Worm (Caenorhabditis elegans): Measurements from ENCODE around the gene gpd-2.

Gene gpd-2

DNA sequence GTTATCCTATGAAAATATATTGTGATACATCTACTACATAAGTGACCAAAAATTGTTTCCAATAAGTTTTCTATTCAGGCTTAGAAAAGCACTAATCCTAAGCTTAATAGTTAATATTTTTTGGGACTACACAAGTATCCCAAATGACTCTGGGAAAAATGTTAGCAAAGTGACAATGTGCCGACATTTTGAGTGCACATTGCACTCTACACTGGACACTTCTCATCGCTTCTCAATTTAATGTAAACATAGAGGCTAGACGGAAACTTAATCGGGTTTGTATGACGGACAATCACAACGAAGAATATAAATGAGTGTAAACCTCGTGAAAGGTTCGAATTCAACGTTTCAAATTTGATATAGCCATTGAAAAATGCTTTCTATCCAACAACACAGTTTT, 2.8 kb downstream of the gpd-2 start:
- TF ChIP-seq F13H6.1 (tag; optimal IDR thresholded peaks at IDR 0.05) (no peak), unc-42 (tag; optimal IDR thresholded peaks at IDR 0.05) (peak; percentile 14), nhr-232 (tag; optimal IDR thresholded peaks at IDR 0.05) (no peak), unc-55 (GFP tag; optimal IDR thresholded peaks at IDR 0.05) (peak; percentile 12), che-1 (tag; optimal IDR thresholded peaks at IDR 0.05) (no peak)

DNA sequence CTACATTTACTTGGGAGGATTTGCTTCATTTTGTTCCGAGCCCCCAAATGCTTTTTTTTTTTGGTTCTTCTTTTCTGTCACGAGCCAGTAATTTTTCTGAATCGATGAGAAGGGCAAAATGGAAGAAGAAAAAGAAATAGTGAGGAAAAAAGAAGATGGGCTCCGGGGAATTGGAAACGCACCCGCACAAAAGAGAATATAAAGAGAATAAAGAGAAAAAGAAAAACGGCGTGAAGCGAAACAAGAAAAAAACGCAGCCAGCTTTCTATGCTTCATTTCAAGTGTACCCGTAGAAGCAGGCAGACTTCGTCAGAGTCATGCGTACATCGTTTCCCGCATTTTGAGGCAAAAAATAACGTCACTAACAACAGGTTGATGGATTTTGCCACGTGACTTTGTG, 3.4 kb downstream of the gpd-2 start:
- TF ChIP-seq K02D7.2 (tag; optimal IDR thresholded peaks at IDR 0.05) (no peak), unc-3 (GFP tag; conservative IDR thresholded peaks at IDR 0.05) (no peak), unc-3 (tag; optimal IDR thresholded peaks at IDR 0.05) (peak; percentile 4), zip-5 (tag; optimal IDR thresholded peaks at IDR 0.05) (no peak), unc-42 (tag; optimal IDR thresholded peaks at IDR 0.05) (peak; percentile 71)

DNA sequence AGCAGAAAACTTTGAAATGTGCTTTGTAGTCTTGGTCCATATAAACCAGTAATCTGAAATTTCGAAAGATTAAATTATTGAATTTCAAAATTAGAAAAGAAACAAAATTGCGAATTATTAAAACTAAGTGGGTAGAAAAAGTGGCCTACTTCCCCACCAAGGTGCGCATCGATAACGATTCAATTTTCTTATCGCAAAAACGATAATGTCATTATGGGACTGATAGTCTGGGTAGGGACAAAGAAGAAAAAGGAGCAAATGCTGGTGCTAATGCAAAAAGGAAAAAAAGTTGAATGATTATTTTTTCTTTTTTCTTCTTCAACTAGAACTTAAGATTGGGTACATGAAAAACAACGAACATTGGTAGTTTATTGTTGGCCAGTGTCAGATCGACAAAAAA, 3.9 kb downstream of the gpd-2 start, which contains the start of gene gpcp-1:
Gene gpcp-1, minus strand, starts transcription at position 53 of the 400 bp plus-strand sequence.
- TF ChIP-seq ceh-22 (tag; optimal IDR thresholded peaks at IDR 0.05) (no peak), elt-2 (tag; optimal IDR thresholded peaks at IDR 0.05) (peak; percentile 91), ceh-6 (GFP tag; optimal IDR thresholded peaks at IDR 0.05) (no peak), T23F11.4 (GFP tag; optimal IDR thresholded peaks at IDR 0.05) (no peak), hlh-13 (GFP tag; optimal IDR thresholded peaks at IDR 0.05) (no peak), nfya-1 (tag; optimal IDR thresholded peaks at IDR 0.05) (no peak), ama-1 (optimal IDR thresholded peaks at IDR 0.05) (no peak)

DNA sequence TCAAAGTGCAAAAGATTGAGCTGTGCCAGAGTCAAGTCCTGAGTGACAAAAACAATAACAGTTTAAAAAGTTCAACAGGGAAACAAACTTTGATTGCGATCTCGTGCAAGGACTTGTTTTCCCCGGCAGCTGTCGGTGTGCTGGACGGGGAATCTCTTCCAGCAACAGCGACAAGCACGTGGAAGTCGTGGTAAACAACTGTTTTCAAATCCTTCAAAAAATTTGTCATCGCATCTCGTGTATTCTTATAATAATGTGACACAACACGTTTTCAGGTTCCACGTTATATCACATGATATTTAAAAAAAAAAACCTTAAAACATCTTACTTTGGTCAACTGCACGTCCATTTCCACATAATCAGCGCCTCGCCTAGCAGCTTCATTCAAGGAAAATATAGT, 5.9 kb downstream of the gpd-2 start:
- no peak for TF ChIP-seq ceh-19 (GFP tag; optimal IDR thresholded peaks at IDR 0.05)
- no peak for TF ChIP-seq hlh-8 (tag; optimal IDR thresholded peaks at IDR 0.05)
- no peak for TF ChIP-seq fax-1 (tag; optimal IDR thresholded peaks at IDR 0.05)

DNA sequence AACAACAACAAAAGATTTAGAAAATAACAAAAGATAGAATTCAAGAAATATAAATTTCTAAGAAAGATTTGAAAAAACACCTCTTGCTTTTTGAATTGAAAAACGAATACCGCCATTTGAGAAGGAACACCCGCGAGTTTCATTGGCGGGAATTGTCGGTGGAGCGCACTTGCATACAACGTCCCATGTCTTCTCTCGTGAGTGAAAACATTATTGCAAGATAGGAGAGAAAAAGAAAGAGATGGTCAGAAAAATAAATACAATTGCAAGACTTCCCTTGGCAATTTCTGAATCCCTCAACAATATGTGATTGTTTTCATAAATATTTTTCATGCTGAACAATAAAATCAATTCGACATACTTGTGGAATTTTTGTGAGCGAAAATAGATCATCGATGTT, 8.4 kb downstream of the gpd-2 start, which contains the start of gene K10B3.5:
Gene K10B3.5, minus strand, starts transcription at position 343 of the 400 bp plus-strand sequence.
- no peak for TF ChIP-seq unc-86 (tag; optimal IDR thresholded peaks at IDR 0.05)
- peak; percentile 14 for TF ChIP-seq sdc-2 (tag; optimal IDR thresholded peaks at IDR 0.05)
- no peak for TF ChIP-seq C38D4.7 (GFP tag; optimal IDR thresholded peaks at IDR 0.05)
- TF ChIP-seq ceh-18 (tag; optimal IDR thresholded peaks at IDR 0.05), result peak; percentile 34
- TF ChIP-seq pax-1 (tag; optimal IDR thresholded peaks at IDR 0.05), result peak; percentile 44
- TF ChIP-seq hlh-30 (tag; optimal IDR thresholded peaks at IDR 0.05; ENCODE audit: insufficient read depth), result peak; percentile 89
- TF ChIP-seq ceh-31 (tag; optimal IDR thresholded peaks at IDR 0.05), result peak; percentile 59
- TF ChIP-seq zip-5 (tag; optimal IDR thresholded peaks at IDR 0.05), result no peak
- TF ChIP-seq elt-2 (tag; optimal IDR thresholded peaks at IDR 0.05), result peak; percentile 19
- TF ChIP-seq nfya-1 (tag; optimal IDR thresholded peaks at IDR 0.05), result peak; percentile 59
- no peak for TF ChIP-seq gmeb-2 (tag; optimal IDR thresholded peaks at IDR 0.05)
- TF ChIP-seq unc-55 (GFP tag; optimal IDR thresholded peaks at IDR 0.05), result no peak
- TF ChIP-seq K09A11.1 (tag; optimal IDR thresholded peaks at IDR 0.05; ENCODE audit: insufficient read depth), result no peak
- peak; percentile 33 for TF ChIP-seq unc-42 (tag; optimal IDR thresholded peaks at IDR 0.05)
- peak; percentile 48 for TF ChIP-seq ceh-34 (tag; optimal IDR thresholded peaks at IDR 0.05)
- TF ChIP-seq pros-1 (tag; optimal IDR thresholded peaks at IDR 0.05), result no peak
- TF ChIP-seq tbx-7 (tag; optimal IDR thresholded peaks at IDR 0.05), result no peak
- TF ChIP-seq hlh-8 (tag; optimal IDR thresholded peaks at IDR 0.05), result no peak
- no peak for TF ChIP-seq ceh-30 (tag; optimal IDR thresholded peaks at IDR 0.05)
- TF ChIP-seq C08G9.2 (tag; optimal IDR thresholded peaks at IDR 0.05), result no peak
- TF ChIP-seq rnt-1 (tag; optimal IDR thresholded peaks at IDR 0.05), result peak; percentile 17
- TF ChIP-seq fax-1 (tag; optimal IDR thresholded peaks at IDR 0.05), result no peak
- TF ChIP-seq npax-4 (tag; optimal IDR thresholded peaks at IDR 0.05), result no peak
